Fruit fly (Drosophila melanogaster): ENCODE data around the gene RabX2.

DNA sequence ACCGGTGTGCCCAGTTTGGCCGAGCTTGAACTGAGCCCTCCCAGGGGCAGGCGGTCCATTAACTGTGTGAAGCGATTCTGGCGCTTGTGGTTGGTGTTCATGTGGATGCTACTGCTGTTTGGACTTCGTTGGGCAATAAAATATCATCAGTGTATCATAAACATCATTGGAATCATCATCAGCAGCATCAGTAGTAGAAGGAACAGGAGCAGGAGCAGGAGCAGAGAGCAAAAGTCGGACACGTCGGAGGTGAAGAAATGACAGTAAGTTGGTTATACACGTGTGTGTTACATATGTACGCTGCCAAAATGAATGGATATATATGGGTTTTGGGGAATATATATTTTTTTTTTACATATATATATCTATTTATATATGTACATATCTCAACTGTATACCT is 15.5 kb downstream of the RabX2 start, which contains the start of gene CG12640:
- TF ChIP-seq CTCF (optimal IDR thresholded peaks at IDR 0.05) (no peak), CG8478 (optimal IDR thresholded peaks at IDR 0.05) (no peak)
